Worm (Caenorhabditis elegans) whole organism, L3 larva: ENCODE data around the gene F29B9.5.

ENCODE experiments used
- R02D3.7 ChIP-seq: fragments of 150-350 bp; optimal IDR thresholded peaks from 2 replicates; lab custom pipeline; 2014; ENCODE audit warnings: missing biosample characterization, missing genetic modification characterization
- ZK546.5 ChIP-seq: sonication (generic microtip); optimal IDR thresholded peaks from 2 replicates; lab custom pipeline; 2017; ENCODE audit warnings: missing biosample characterization, missing genetic modification characterization
- aly-2 ChIP-seq: fragments of 150-350 bp; optimal IDR thresholded peaks from 2 replicates; lab custom pipeline; 2014; ENCODE audit warnings: missing biosample characterization, missing genetic modification characterization
- ama-1 ChIP-seq: fragments of 150-350 bp; optimal IDR thresholded peaks from 2 replicates; lab custom pipeline; 2018
- ceh-16 ChIP-seq: sonication (generic microtip); optimal IDR thresholded peaks from 2 replicates; lab custom pipeline; 2017; ENCODE audit warnings: missing biosample characterization, missing genetic modification characterization
- ceh-28 ChIP-seq: fragments of 150-350 bp; optimal IDR thresholded peaks from 2 replicates; lab custom pipeline; 2014; ENCODE audit warnings: missing biosample characterization, missing genetic modification reagents, missing genetic modification characterization
- ceh-82 ChIP-seq: fragments of 150-350 bp; optimal IDR thresholded peaks from 2 replicates; lab custom pipeline; 2014; ENCODE audit warnings: missing biosample characterization, missing genetic modification characterization
- ceh-9 ChIP-seq: sonication (generic microtip); optimal IDR thresholded peaks from 2 replicates; lab custom pipeline; 2018; ENCODE audit warnings: missing biosample characterization, missing genetic modification characterization
- daf-12 ChIP-seq: fragments of 150-350 bp; optimal IDR thresholded peaks from 2 replicates; lab custom pipeline; 2014; ENCODE audit warnings: missing biosample characterization, missing genetic modification reagents, missing genetic modification characterization
- egl-27 ChIP-seq: sonication (generic microtip); optimal IDR thresholded peaks from 4 replicates; lab custom pipeline; 2017; ENCODE audit warnings: missing biosample characterization, missing genetic modification reagents, missing genetic modification characterization
- egl-5 ChIP-seq: fragments of 150-350 bp; optimal IDR thresholded peaks from 2 replicates; lab custom pipeline; 2017; ENCODE audit warnings: missing biosample characterization, missing genetic modification reagents, missing genetic modification characterization, inconsistent platforms
- elt-1 ChIP-seq: fragments of 150-350 bp; optimal IDR thresholded peaks from 2 replicates; lab custom pipeline; 2014; ENCODE audit warnings: missing biosample characterization, missing genetic modification characterization
- elt-2 ChIP-seq: sonication (generic microtip); optimal IDR thresholded peaks from 2 replicates; lab custom pipeline; 2016; ENCODE audit warnings: missing genetic modification reagents, mild to moderate bottlenecking, missing genetic modification characterization, missing compliant biosample characterization
- elt-3 ChIP-seq, 3 experiments: fragments of 150-350 bp in 1 of 3; sonication (generic microtip) in 2 of 3; optimal IDR thresholded peaks; 2 replicates in 2 of 3; 4 replicates in 1 of 3; lab custom pipeline; 2014 to 2017; ENCODE audit warnings: missing biosample characterization in 3 of 3, missing genetic modification characterization in 3 of 3
- eor-1 ChIP-seq, 2 experiments: fragments of 150-350 bp; optimal IDR thresholded peaks; 2 replicates each; lab custom pipeline; 2014 to 2018; ENCODE audit warnings: missing biosample characterization in 2 of 2, missing genetic modification characterization in 2 of 2
- fkh-10 ChIP-seq: sonication (generic microtip); optimal IDR thresholded peaks from 2 replicates; lab custom pipeline; 2017; ENCODE audit warnings: missing biosample characterization, missing genetic modification reagents, missing genetic modification characterization
- fkh-2 ChIP-seq: fragments of 150-350 bp; optimal IDR thresholded peaks from 2 replicates; lab custom pipeline; 2014; ENCODE audit warnings: missing biosample characterization, missing genetic modification reagents, missing genetic modification characterization
- fos-1 ChIP-seq: fragments of 150-350 bp; optimal IDR thresholded peaks from 2 replicates; lab custom pipeline; 2014; ENCODE audit warnings: missing biosample characterization, missing genetic modification characterization
- hmg-11 ChIP-seq: sonication (generic microtip); optimal IDR thresholded peaks from 2 replicates; lab custom pipeline; 2016; ENCODE audit warnings: missing genetic modification characterization, missing compliant biosample characterization
- jun-1 ChIP-seq: fragments of 150-350 bp; optimal IDR thresholded peaks from 2 replicates; lab custom pipeline; 2014; ENCODE audit warnings: missing biosample characterization, missing genetic modification reagents, missing genetic modification characterization
- lin-15B ChIP-seq: fragments of 150-350 bp; optimal IDR thresholded peaks from 2 replicates; lab custom pipeline; 2014; ENCODE audit warnings: missing biosample characterization, missing genetic modification characterization
- lin-39 ChIP-seq: fragments of 150-350 bp; optimal IDR thresholded peaks from 2 replicates; lab custom pipeline; 2018; ENCODE audit warnings: missing biosample characterization, missing genetic modification reagents, missing genetic modification characterization
- lsy-12 ChIP-seq: sonication (generic microtip); optimal IDR thresholded peaks from 2 replicates; lab custom pipeline; 2016; ENCODE audit warnings: mild to moderate bottlenecking, missing genetic modification characterization, missing compliant biosample characterization
- mdl-1 ChIP-seq: fragments of 150-350 bp; optimal IDR thresholded peaks from 2 replicates; lab custom pipeline; 2014; ENCODE audit warnings: missing biosample characterization, missing genetic modification characterization
- mml-1 ChIP-seq: fragments of 150-350 bp; sonication (generic microtip); optimal IDR thresholded peaks from 3 replicates; lab custom pipeline; 2014; ENCODE audit warnings: missing biosample characterization, missing genetic modification characterization
- nfya-1 ChIP-seq: sonication (generic microtip); optimal IDR thresholded peaks from 2 replicates; lab custom pipeline; 2017; ENCODE audit warnings: missing genetic modification characterization, mild to moderate bottlenecking, missing compliant biosample characterization, antibody characterized with exemption, moderate library complexity; ENCODE audit not compliant: insufficient read depth
- nhr-11 ChIP-seq: fragments of 150-350 bp; optimal IDR thresholded peaks from 2 replicates; lab custom pipeline; 2014; ENCODE audit warnings: missing biosample characterization, missing genetic modification characterization
- nhr-12 ChIP-seq: fragments of 150-350 bp; optimal IDR thresholded peaks from 2 replicates; lab custom pipeline; 2014; ENCODE audit warnings: missing biosample characterization, missing genetic modification characterization
- nhr-23 ChIP-seq: fragments of 150-350 bp; optimal IDR thresholded peaks from 2 replicates; lab custom pipeline; 2014; ENCODE audit warnings: missing biosample characterization, missing genetic modification reagents, missing genetic modification characterization
- nhr-237 ChIP-seq: fragments of 150-350 bp; optimal IDR thresholded peaks from 2 replicates; lab custom pipeline; 2014; ENCODE audit warnings: missing biosample characterization, missing genetic modification characterization
- nhr-25 ChIP-seq: sonication (generic microtip); optimal IDR thresholded peaks from 2 replicates; lab custom pipeline; 2017; ENCODE audit warnings: missing biosample characterization, missing genetic modification characterization
- nhr-28 ChIP-seq: fragments of 150-350 bp; optimal IDR thresholded peaks from 2 replicates; lab custom pipeline; 2014; ENCODE audit warnings: missing biosample characterization, missing genetic modification characterization
- nhr-43 ChIP-seq: sonication (generic microtip); optimal IDR thresholded peaks from 2 replicates; lab custom pipeline; 2016; ENCODE audit warnings: mild to moderate bottlenecking, missing genetic modification characterization, missing compliant biosample characterization; ENCODE audit not compliant: poor library complexity, severe bottlenecking
- nhr-67 ChIP-seq: fragments of 150-350 bp; optimal IDR thresholded peaks from 2 replicates; lab custom pipeline; 2014; ENCODE audit warnings: missing biosample characterization, missing genetic modification characterization
- nhr-76 ChIP-seq: fragments of 150-350 bp; sonication (generic microtip); optimal IDR thresholded peaks from 5 replicates; lab custom pipeline; 2014; ENCODE audit warnings: missing biosample characterization, missing genetic modification characterization
- nhr-77 ChIP-seq: fragments of 150-350 bp; optimal IDR thresholded peaks from 2 replicates; lab custom pipeline; 2014; ENCODE audit warnings: missing biosample characterization, missing genetic modification characterization
- pha-4 ChIP-seq: fragments of 150-350 bp; optimal IDR thresholded peaks from 2 replicates; lab custom pipeline; 2014; ENCODE audit warnings: missing biosample characterization, missing genetic modification reagents, missing genetic modification characterization
- pqm-1 ChIP-seq: fragments of 150-350 bp; optimal IDR thresholded peaks from 2 replicates; lab custom pipeline; 2017; ENCODE audit warnings: missing biosample characterization, missing genetic modification characterization, inconsistent platforms
- sea-2 ChIP-seq: fragments of 150-350 bp; sonication (generic microtip); optimal IDR thresholded peaks from 4 replicates; lab custom pipeline; 2014; ENCODE audit warnings: missing biosample characterization, missing genetic modification reagents, missing genetic modification characterization
- skn-1 ChIP-seq: fragments of 150-350 bp; optimal IDR thresholded peaks from 2 replicates; lab custom pipeline; 2014; ENCODE audit warnings: missing biosample characterization, missing genetic modification characterization
- snpc-4 ChIP-seq: fragments of 150-350 bp; optimal IDR thresholded peaks from 2 replicates; lab custom pipeline; 2014; ENCODE audit warnings: missing biosample characterization, missing genetic modification characterization
- tbx-2 ChIP-seq: sonication (generic microtip); optimal IDR thresholded peaks from 2 replicates; lab custom pipeline; 2016; ENCODE audit warnings: mild to moderate bottlenecking, missing genetic modification characterization, missing compliant biosample characterization
- unc-39 ChIP-seq: sonication (generic microtip); optimal IDR thresholded peaks from 4 replicates; lab custom pipeline; 2017; ENCODE audit warnings: missing biosample characterization, missing genetic modification characterization
- unc-62 ChIP-seq: fragments of 150-350 bp; sonication (generic microtip); optimal IDR thresholded peaks from 4 replicates; lab custom pipeline; 2014; ENCODE audit warnings: missing biosample characterization, missing genetic modification reagents, missing genetic modification characterization
- zag-1 ChIP-seq: fragments of 150-350 bp; optimal IDR thresholded peaks from 2 replicates; lab custom pipeline; 2014; ENCODE audit warnings: missing biosample characterization, missing genetic modification characterization
- ztf-11 ChIP-seq: fragments of 150-350 bp; optimal IDR thresholded peaks from 2 replicates; lab custom pipeline; 2014; ENCODE audit warnings: missing biosample characterization, missing genetic modification characterization
- ztf-4 ChIP-seq: fragments of 150-350 bp; optimal IDR thresholded peaks from 2 replicates; lab custom pipeline; 2014; ENCODE audit warnings: missing biosample characterization, missing genetic modification characterization

Gene F29B9.5

ce11 chrIV:4657874-4658273 lies 5.7 kb downstream of the F29B9.5 start, which contains the start of gene col-111:
Gene col-111 (minus strand): TSS chrIV:4657974.
- TF ChIP-seq ceh-9, result no peak
- TF ChIP-seq ama-1, result no peak
- TF ChIP-seq nhr-67 (tag; lab: Kevin White, UChicago), result no peak
- no peak for TF ChIP-seq nhr-28 (tag; lab: Kevin White, UChicago)
- no peak for TF ChIP-seq R02D3.7
- no peak for TF ChIP-seq ztf-4 (tag; lab: Kevin White, UChicago)
- no peak for TF ChIP-seq tbx-2 (tag; lab: Kevin White, UChicago)
- TF ChIP-seq lin-39 (tag; lab: Kevin White, UChicago), result no peak

ce11 chrIV:4659277-4659676 lies 7.1 kb downstream of the F29B9.5 start, which contains the start of gene mrps-21:
Gene mrps-21 (minus strand): TSS chrIV:4659517.
- TF ChIP-seq nhr-237 (tag; lab: Kevin White, UChicago) (no peak), ama-1 (peak; percentile 44)

DNA sequence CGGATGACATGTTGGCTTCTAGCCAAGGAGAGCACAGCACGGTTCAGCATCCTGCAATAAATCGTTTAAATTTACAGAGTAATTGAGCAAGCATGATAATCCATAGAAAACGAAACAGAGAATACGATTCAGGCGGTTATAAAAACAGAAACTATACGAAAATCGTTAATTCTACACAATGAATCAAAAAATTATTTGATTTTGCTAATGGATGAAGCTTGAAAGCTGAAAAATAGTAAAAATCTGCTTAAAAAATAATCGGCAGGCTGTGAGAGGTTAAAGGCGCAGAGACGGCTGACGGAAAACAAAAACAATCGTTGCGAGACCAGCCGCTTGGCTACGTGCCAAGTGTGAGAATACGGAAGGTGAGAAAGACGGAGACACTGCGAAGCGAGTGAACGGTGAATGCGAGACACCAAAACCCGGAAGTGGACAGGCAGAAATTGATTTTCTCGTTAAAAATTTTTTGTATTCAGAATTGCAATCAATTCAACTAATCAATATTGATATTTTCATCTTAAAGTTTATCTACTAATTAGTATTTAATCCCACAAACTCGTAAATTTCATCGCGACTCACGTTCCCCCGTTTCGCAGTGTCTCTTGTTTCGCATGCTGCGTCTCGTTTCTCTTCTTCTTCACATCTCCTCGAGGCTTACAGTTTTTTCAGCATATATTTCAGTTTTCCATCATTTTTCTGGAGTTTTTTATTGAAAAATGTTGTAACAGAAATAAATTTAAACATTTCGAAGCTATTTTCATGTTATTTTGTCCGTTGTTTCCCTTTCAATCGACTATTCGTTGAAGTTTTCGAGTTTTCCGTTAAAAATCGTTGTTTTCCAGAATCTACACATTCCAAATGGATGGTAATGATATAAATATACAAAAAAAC lies 8.2 kb downstream of the F29B9.5 start, which contains the start of the genes F29B9.11 and jmjd-1.2:
F29B9.11 (minus strand) TSS at position 51 of the 891 bp plus-strand sequence.
jmjd-1.2 (plus strand) TSS at position 841 of the 891 bp plus-strand sequence.
- TF ChIP-seq nhr-12 (tag; lab: Kevin White, UChicago) (no peak), eor-1 (tag; optimal IDR thresholded peaks at IDR 0.05; lab: Kevin White, UChicago) (no peak), pqm-1 (tag; lab: Kevin White, UChicago) (peak; percentile 43), elt-3 (tag; optimal IDR thresholded peaks at IDR 0.05; lab: Kevin White, UChicago) (peak in 1 of 3 experiments; percentile 32), unc-62 (GFP tag; lab: Kevin White, UChicago) (peak; percentile 13), nhr-25 (peak; percentile 86), nhr-77 (peak; percentile 78), aly-2 (tag; lab: Kevin White, UChicago) (no peak), lin-15B (peak; percentile 94), egl-5 (tag; lab: Kevin White, UChicago) (peak; percentile 47), fkh-10 (no peak), R02D3.7 (peak; percentile 95), mdl-1 (tag; lab: Kevin White, UChicago) (no peak), nfya-1 (tag; lab: Kevin White, UChicago) (peak; percentile 88), nhr-43 (tag; lab: Kevin White, UChicago) (peak; percentile 83), nhr-237 (tag; lab: Kevin White, UChicago) (no peak), ZK546.5 (peak; percentile 52), jun-1 (tag; lab: Kevin White, UChicago) (peak; percentile 83), elt-2 (peak; percentile 77), snpc-4 (tag; lab: Kevin White, UChicago) (peak; percentile 58), nhr-28 (tag; lab: Kevin White, UChicago) (no peak), sea-2 (no peak), skn-1 (peak; percentile 56), zag-1 (tag; lab: Kevin White, UChicago) (no peak), unc-39 (tag; lab: Kevin White, UChicago) (no peak), lin-39 (tag; lab: Kevin White, UChicago) (peak; percentile 52), ztf-11 (tag; lab: Kevin White, UChicago) (no peak), egl-27 (tag; lab: Kevin White, UChicago) (peak; percentile 38), ceh-28 (tag; lab: Kevin White, UChicago) (peak; percentile 84), nhr-67 (tag; lab: Kevin White, UChicago) (no peak), daf-12 (tag; lab: Kevin White, UChicago) (no peak), mml-1 (tag; lab: Kevin White, UChicago) (no peak), fos-1 (tag; lab: Kevin White, UChicago) (no peak), ceh-9 (no peak), fkh-2 (tag; lab: Kevin White, UChicago) (no peak), ama-1 (peak; percentile 30), ztf-4 (tag; lab: Kevin White, UChicago) (no peak), tbx-2 (tag; lab: Kevin White, UChicago) (peak; percentile 78), nhr-11 (tag; lab: Kevin White, UChicago) (peak; percentile 61), hmg-11 (tag; lab: Kevin White, UChicago) (peak; percentile 76), elt-1 (tag; lab: Kevin White, UChicago) (peak; percentile 19), pha-4 (tag; lab: Kevin White, UChicago) (peak; percentile 72), ceh-16 (tag; lab: Kevin White, UChicago) (no peak), nhr-23 (tag; lab: Kevin White, UChicago) (peak; percentile 92), lsy-12 (tag; lab: Kevin White, UChicago) (peak; percentile 87), ceh-82 (tag; lab: Kevin White, UChicago) (peak; percentile 42), nhr-76 (tag; lab: Kevin White, UChicago) (no peak)
